Fruit fly (Drosophila melanogaster) S2 (cell line): ENCODE measurements around the gene CG6610.

ENCODE experiments used
- CG8478 ChIP-seq: fragments of >200 bp; optimal IDR thresholded peaks from 2 replicates; lab custom pipeline; 2018
- CTCF ChIP-seq, 2 experiments: fragments of >200 bp; optimal IDR thresholded peaks; 2 replicates each; lab custom pipeline; 2018

Gene CG6610

DNA sequence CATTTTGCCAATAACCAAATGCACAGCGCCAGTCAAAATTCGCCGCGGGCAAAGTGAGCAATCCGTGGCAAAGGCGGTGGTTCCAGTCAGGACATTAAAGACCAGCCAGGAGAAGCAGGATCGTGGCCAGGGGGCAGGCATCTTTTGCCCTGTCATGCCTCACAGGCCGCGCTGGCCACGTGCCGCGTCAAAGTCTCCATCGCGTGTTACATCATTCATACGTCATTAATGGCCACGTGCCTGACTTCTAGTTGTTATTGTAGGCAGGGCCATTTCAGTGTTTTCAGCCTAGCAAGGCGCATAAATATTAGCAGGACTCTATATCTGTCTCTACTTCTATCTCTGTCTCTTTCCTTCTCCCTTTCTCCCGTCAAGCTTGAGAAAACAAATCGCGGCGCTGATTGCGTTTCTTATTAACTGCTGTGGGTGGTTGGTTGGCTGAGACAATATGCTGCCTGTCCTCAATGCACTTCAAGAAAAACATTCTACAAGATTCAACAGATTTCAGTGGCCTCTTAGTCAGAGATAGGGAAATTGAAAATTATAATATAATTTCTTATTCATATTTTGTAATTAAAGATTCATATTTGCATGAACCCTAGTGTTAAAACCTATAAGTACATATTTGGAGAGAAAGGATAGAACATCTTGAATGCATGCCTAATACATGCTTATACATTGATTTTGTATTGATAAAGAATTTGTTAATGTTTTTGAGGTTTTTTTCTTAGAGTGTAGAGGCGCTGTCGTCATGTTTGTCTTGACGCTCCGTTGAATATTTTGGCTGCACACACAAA, 33.1 kb downstream of the CG6610 start:
- no peak for TF ChIP-seq CG8478 (lab: Kevin White, UChicago)
- no peak for TF ChIP-seq CTCF (optimal IDR thresholded peaks at IDR 0.05; lab: Kevin White, UChicago)

DNA sequence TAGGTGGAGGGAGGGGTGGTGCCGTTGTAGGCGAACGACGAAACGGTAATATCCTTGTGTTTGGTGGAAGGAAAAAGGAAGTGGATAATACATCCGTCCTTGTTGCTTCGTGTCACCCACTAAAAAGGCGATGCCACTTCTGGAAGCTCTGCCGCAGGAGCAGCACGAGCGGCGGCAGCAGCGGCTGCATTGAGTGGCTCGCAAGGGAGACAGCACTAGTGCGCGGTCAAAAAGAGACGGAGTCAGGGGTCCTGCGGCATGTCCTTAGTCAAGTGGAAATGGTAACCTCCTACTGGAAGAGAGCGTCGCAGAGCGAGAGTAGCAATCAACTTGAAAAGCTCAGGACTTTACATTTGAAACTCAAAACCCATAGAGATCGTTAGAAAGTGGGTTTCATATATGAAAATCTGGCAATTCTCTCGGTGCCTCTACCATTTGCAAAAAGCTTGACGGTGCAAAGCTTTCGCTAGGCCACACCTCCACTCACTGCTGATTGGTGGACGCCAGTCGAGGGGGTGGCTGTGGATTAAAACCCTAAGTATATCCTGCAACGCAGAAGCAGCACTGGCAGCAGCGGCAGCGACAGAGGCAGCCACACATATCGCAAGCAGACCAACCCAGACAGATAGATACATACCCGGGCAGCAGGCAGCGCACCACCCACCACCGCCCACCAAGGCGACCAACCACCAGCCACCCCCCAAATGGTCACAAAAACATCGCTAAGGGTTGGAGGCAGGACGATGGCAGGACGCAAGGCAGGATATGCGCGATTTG, 35.5 kb downstream of the CG6610 start:
- TF ChIP-seq CTCF (optimal IDR thresholded peaks at IDR 0.05; lab: Kevin White, UChicago) (no peak), CG8478 (lab: Kevin White, UChicago) (no peak)

DNA sequence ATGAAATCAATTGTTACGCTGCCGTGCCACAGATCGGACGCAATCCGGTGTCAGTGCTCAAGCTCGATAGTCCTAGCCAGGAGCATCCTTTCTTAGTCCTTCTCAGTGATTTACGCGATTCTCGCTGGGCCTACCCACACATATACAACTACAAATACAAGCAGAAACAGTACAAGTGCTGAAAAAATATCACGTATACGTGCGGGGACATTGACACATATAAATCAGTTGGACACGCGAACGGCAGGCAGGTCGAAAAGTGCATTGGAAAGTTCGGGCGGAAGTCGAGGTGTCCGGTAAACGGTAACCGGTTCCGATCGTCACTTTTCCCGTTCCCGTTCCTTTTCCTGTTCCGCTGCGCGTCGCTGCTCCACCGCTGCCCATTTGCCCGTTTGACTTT, 36.1 kb downstream of the CG6610 start:
- no peak for TF ChIP-seq CG8478 (lab: Kevin White, UChicago)

DNA sequence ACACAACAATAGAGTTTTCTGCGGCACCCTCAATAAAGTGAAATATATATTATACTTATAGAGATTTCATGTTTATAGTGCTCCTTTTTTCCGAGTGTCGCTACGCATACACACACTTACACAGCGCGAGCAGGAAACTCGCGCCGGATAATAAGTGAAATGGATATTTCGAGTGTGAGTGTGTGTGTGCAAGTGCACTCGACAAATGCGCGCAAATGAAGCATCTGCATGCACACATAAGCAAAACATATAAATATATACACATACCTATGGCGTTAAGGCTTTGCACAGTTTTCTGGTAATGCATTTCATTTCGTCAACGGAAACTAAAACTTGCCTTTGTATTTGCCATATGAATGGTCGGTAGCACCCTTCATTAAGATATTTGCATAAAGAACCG, 40.2 kb downstream of the CG6610 start:
- TF ChIP-seq CTCF (optimal IDR thresholded peaks at IDR 0.05; lab: Kevin White, UChicago) (no peak), CG8478 (lab: Kevin White, UChicago) (no peak)

DNA sequence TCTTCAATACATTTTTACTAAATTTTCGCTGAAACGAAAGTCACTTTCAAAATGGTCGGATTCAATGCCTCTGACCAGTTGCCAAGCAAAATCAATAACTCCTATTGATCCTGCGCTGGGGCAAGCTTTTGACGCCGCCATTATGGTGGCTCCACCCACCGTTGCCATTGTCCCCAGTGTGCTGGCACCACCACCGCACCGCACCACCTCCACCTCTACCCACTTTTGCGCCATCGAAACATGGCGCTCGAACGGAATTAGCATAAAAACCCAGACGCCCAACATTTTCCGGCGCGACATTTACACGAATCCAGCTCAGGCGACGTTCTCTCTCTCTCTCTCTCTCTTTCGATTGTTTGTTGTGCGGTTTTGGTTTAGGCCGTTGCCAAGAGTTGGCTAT, 41.5 kb downstream of the CG6610 start:
- TF ChIP-seq CTCF (optimal IDR thresholded peaks at IDR 0.05; lab: Kevin White, UChicago), result no peak
- TF ChIP-seq CG8478 (lab: Kevin White, UChicago), result no peak

DNA sequence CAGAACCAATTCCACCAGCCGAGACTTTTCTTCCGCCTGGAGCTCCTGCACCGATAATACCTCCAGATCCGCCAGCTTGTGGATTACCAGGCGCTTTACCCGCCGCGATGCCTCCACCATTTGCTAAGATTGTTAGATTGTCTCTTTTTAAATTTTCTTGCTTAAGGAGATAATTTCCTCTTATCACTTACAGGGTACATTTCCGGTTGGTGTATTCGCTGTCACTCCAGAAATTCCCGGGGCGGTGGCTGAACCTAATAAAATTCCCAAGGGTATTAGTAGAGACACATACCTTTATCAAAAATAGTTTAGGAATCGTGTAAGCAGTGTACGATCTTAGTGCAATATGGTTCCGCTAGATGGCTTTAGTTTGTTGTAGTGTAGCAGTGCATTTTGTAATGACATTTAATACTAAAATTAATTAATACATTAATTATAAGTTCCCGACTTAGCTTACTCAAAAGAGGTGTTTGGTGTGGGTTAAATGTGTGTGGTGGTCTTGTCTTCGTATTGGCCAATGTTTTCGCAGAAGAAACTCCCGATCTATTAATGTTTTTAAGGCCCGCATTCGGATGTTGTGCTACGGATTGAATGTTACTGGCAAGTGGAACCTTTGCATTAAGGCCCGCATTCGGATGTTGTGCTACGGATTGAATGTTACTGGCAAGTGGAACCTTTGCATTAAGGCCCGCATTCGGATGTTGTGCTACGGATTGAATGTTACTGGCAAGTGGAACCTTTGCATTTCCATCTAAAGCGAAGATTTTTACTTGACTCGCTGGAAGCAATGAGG, 49.5 kb downstream of the CG6610 start:
- TF ChIP-seq CTCF (optimal IDR thresholded peaks at IDR 0.05; lab: Kevin White, UChicago) (peak; percentile 91 to 94), CG8478 (lab: Kevin White, UChicago) (no peak)

DNA sequence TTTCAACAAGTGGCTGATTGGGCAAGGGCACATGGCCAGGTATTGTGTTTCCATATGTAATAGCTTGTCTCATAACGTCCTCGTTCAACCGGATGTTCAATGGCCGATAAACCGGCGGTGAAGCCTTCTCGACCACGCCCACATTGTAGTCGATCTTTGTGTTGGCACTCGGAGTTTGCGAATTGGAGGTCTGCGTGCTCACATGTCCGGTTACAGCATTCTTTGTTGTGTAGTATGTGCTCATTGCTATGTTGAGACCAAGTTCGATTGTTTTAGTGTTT, 50.0 kb downstream of the CG6610 start:
- TF ChIP-seq CG8478 (lab: Kevin White, UChicago), result no peak
- no peak for TF ChIP-seq CTCF (optimal IDR thresholded peaks at IDR 0.05; lab: Kevin White, UChicago)
